Fruit fly (Drosophila melanogaster) whole organism, embryonic: Measurements from ENCODE around the gene CG14696.

Source experiments
- Adf1 ChIP-seq: fragments of 200-800 bp; sonication (Bioruptor generic); IDR thresholded peaks from 2 replicates; pipeline ENCODE4 v1.3.6; 2022; ENCODE audit warnings: missing biosample characterization, missing genetic modification characterization
- CG10147 ChIP-seq: fragments of 200-800 bp; sonication (Bioruptor generic); optimal IDR thresholded peaks from 2 replicates; lab custom pipeline; 2019; ENCODE audit warnings: missing biosample characterization, mild to moderate bottlenecking, missing genetic modification characterization, moderate library complexity
- CG1024 ChIP-seq: fragments of 200-800 bp; sonication (Bioruptor generic); IDR thresholded peaks from 2 replicates; pipeline ENCODE4 v1.3.6; 2022; ENCODE audit warnings: missing biosample characterization, missing genetic modification characterization
- CG10366 ChIP-seq: fragments of 200-800 bp; sonication (Bioruptor generic); IDR thresholded peaks from 2 replicates; pipeline ENCODE4 v1.3.6; 2022; ENCODE audit warnings: missing biosample characterization, missing genetic modification characterization
- CG10979 ChIP-seq: fragments of 200-800 bp; sonication (Bioruptor generic); optimal IDR thresholded peaks from 2 replicates; lab custom pipeline; 2018; ENCODE audit warnings: missing biosample characterization, mild to moderate bottlenecking, missing genetic modification characterization, moderate library complexity
- CG11456 ChIP-seq: fragments of 200-800 bp; sonication (Bioruptor generic); IDR thresholded peaks from 3 replicates; pipeline ENCODE4 v1.3.6; 2022; ENCODE audit warnings: missing biosample characterization, missing genetic modification characterization
- CG11695 ChIP-seq: fragments of 200-800 bp; sonication (Bioruptor generic); IDR thresholded peaks from 3 replicates; pipeline ENCODE4 v1.3.6; 2022; ENCODE audit warnings: missing biosample characterization, missing genetic modification characterization
- CG13123 ChIP-seq: fragments of 200-800 bp; sonication (Bioruptor generic); optimal IDR thresholded peaks from 2 replicates; lab custom pipeline; 2016; ENCODE audit warnings: missing biosample characterization, missing genetic modification characterization
- CG15011 ChIP-seq: fragments of 200-800 bp; sonication (Bioruptor generic); optimal IDR thresholded peaks from 3 replicates; lab custom pipeline; 2018; ENCODE audit warnings: missing biosample characterization, mild to moderate bottlenecking, missing genetic modification characterization
- CG16815 ChIP-seq: fragments of 200-800 bp; sonication (Bioruptor generic); optimal IDR thresholded peaks from 3 replicates; lab custom pipeline; 2017; ENCODE audit warnings: missing biosample characterization, mild to moderate bottlenecking, missing genetic modification characterization
- CG17186 ChIP-seq: fragments of 200-800 bp; sonication (Bioruptor generic); optimal IDR thresholded peaks from 3 replicates; lab custom pipeline; 2017; ENCODE audit warnings: missing biosample characterization, missing genetic modification reagents, missing genetic modification characterization
- CG17361 ChIP-seq: fragments of 200-800 bp; sonication (Bioruptor generic); IDR thresholded peaks from 3 replicates; pipeline ENCODE4 v1.3.6; 2022; ENCODE audit warnings: missing biosample characterization, missing genetic modification characterization
- CG4730 ChIP-seq: fragments of 200-800 bp; sonication (Bioruptor generic); IDR thresholded peaks from 2 replicates; pipeline ENCODE4 v1.3.6; 2022; ENCODE audit warnings: missing biosample characterization, missing genetic modification characterization
- CG5245 ChIP-seq: fragments of 200-800 bp; sonication (Bioruptor generic); optimal IDR thresholded peaks from 3 replicates; lab custom pipeline; 2016; ENCODE audit warnings: missing biosample characterization, missing genetic modification characterization
- CG8281 ChIP-seq: fragments of 200-800 bp; sonication (Bioruptor generic); optimal IDR thresholded peaks from 2 replicates; lab custom pipeline; 2018; ENCODE audit warnings: missing biosample characterization, mild to moderate bottlenecking, missing genetic modification characterization, moderate library complexity
- CG8765 ChIP-seq: fragments of 200-800 bp; sonication (Bioruptor generic); IDR thresholded peaks from 2 replicates; pipeline ENCODE4 v1.3.6; 2022; ENCODE audit warnings: missing biosample characterization, missing genetic modification characterization
- CG9609 ChIP-seq: fragments of 200-800 bp; sonication (Bioruptor generic); optimal IDR thresholded peaks from 3 replicates; lab custom pipeline; 2016; ENCODE audit warnings: missing biosample characterization, missing genetic modification characterization
- CG9797 ChIP-seq: fragments of 200-800 bp; sonication (Bioruptor generic); optimal IDR thresholded peaks from 3 replicates; lab custom pipeline; 2018; ENCODE audit warnings: missing biosample characterization, mild to moderate bottlenecking, missing genetic modification characterization
- D ChIP-seq, 2 experiments: fragments of 200-800 bp in 1 of 2; fragments of >200 bp in 1 of 2; sonication (Bioruptor generic) in 1 of 2; optimal IDR thresholded peaks; 2 replicates in 1 of 2; 3 replicates in 1 of 2; lab custom pipeline; 2017; ENCODE audit warnings: mild to moderate bottlenecking in 1 of 2, missing biosample characterization in 1 of 2, missing genetic modification characterization in 1 of 2, missing genetic modification reagents in 1 of 2
- D19A ChIP-seq: fragments of 200-800 bp; optimal IDR thresholded peaks from 3 replicates; lab custom pipeline; 2019; ENCODE audit warnings: missing biosample characterization, mild to moderate bottlenecking, missing genetic modification characterization, moderate library complexity
- Drgx ChIP-seq: fragments of 200-800 bp; sonication (Bioruptor generic); IDR thresholded peaks from 2 replicates; pipeline ENCODE4 v1.3.6; 2022; ENCODE audit warnings: missing biosample characterization, missing genetic modification characterization
- Fer1 ChIP-seq: fragments of 200-800 bp; sonication (Bioruptor generic); optimal IDR thresholded peaks from 2 replicates; lab custom pipeline; 2017; ENCODE audit warnings: missing biosample characterization, mild to moderate bottlenecking, missing genetic modification characterization
- HLH3B ChIP-seq: fragments of 200-800 bp; sonication (Bioruptor generic); IDR thresholded peaks from 2 replicates; pipeline ENCODE4 v1.3.6; 2022; ENCODE audit warnings: missing biosample characterization, missing genetic modification characterization
- Lpt ChIP-seq: fragments of >200 bp; optimal IDR thresholded peaks from 2 replicates; lab custom pipeline; 2018; ENCODE audit warnings: missing biosample characterization, missing genetic modification characterization
- MBD-R2 ChIP-seq: fragments of 200-800 bp; sonication (Bioruptor generic); IDR thresholded peaks from 2 replicates; pipeline ENCODE4 v1.3.6; 2022; ENCODE audit warnings: missing biosample characterization, missing genetic modification characterization
- Poxn ChIP-seq: fragments of 200-800 bp; sonication (Bioruptor generic); IDR thresholded peaks from 2 replicates; pipeline ENCODE4 v1.3.6; 2022; ENCODE audit warnings: missing biosample characterization, missing genetic modification characterization
- Side ChIP-seq: fragments of 200-800 bp; sonication (Bioruptor generic); optimal IDR thresholded peaks from 2 replicates; lab custom pipeline; 2016; ENCODE audit warnings: missing biosample characterization, missing genetic modification characterization
- Sry-δ ChIP-seq: fragments of 200-800 bp; sonication (Bioruptor generic); optimal IDR thresholded peaks from 2 replicates; lab custom pipeline; 2016; ENCODE audit warnings: missing biosample characterization, missing genetic modification characterization
- YL-1 ChIP-seq: fragments of 200-800 bp; sonication (Bioruptor generic); optimal IDR thresholded peaks from 3 replicates; lab custom pipeline; 2017; ENCODE audit warnings: missing biosample characterization, mild to moderate bottlenecking, missing genetic modification characterization
- ab ChIP-seq: fragments of 200-800 bp; sonication (Bioruptor generic); optimal IDR thresholded peaks from 2 replicates; lab custom pipeline; 2016; ENCODE audit warnings: missing biosample characterization, missing genetic modification characterization
- ara ChIP-seq: fragments of 200-800 bp; sonication (Bioruptor generic); IDR thresholded peaks from 2 replicates; pipeline ENCODE4 v1.3.6; 2022; ENCODE audit warnings: missing biosample characterization, missing genetic modification characterization
- cg ChIP-seq: fragments of 200-800 bp; sonication (Bioruptor generic); optimal IDR thresholded peaks from 3 replicates; lab custom pipeline; 2019; ENCODE audit warnings: missing biosample characterization, mild to moderate bottlenecking, missing genetic modification characterization, moderate library complexity
- dan ChIP-seq: fragments of 200-800 bp; sonication (Bioruptor generic); IDR thresholded peaks from 2 replicates; pipeline ENCODE4 v1.3.6; 2022; ENCODE audit warnings: missing biosample characterization, missing genetic modification characterization
- danr ChIP-seq: fragments of 200-800 bp; sonication (Bioruptor generic); IDR thresholded peaks from 2 replicates; pipeline ENCODE4 v1.3.6; 2022; ENCODE audit warnings: missing biosample characterization, missing genetic modification characterization
- dm ChIP-seq: fragments of 200-800 bp; sonication (Bioruptor generic); optimal IDR thresholded peaks from 3 replicates; lab custom pipeline; 2016; ENCODE audit warnings: missing biosample characterization, missing genetic modification characterization
- dpn ChIP-seq, 2 experiments: fragments of 200-800 bp; sonication (Bioruptor generic); optimal IDR thresholded peaks; 3 replicates each; lab custom pipeline; 2016; ENCODE audit warnings: missing biosample characterization in 2 of 2, missing genetic modification characterization in 2 of 2
- dysf ChIP-seq: fragments of 200-800 bp; sonication (Bioruptor generic); IDR thresholded peaks from 3 replicates; pipeline ENCODE4 v1.3.6; 2022; ENCODE audit warnings: missing biosample characterization, missing genetic modification characterization
- insv ChIP-seq, 2 experiments: fragments of 200-800 bp; sonication (Bioruptor generic); optimal IDR thresholded peaks; 3 replicates each; lab custom pipeline; 2016 to 2018; ENCODE audit warnings: missing biosample characterization in 2 of 2, missing genetic modification characterization in 2 of 2
- klu ChIP-seq: fragments of 200-800 bp; sonication (Bioruptor generic); IDR thresholded peaks from 2 replicates; pipeline ENCODE4 v1.3.6; 2022; ENCODE audit warnings: missing biosample characterization, missing genetic modification characterization
- lmd ChIP-seq: fragments of 200-800 bp; sonication (Bioruptor generic); IDR thresholded peaks from 2 replicates; pipeline ENCODE4 v1.3.6; 2022; ENCODE audit warnings: missing biosample characterization, missing genetic modification characterization
- mam ChIP-seq: fragments of 200-800 bp; sonication (Bioruptor generic); optimal IDR thresholded peaks from 3 replicates; lab custom pipeline; 2016; ENCODE audit warnings: missing biosample characterization, missing genetic modification characterization
- oc ChIP-seq: fragments of 200-800 bp; sonication (Bioruptor generic); optimal IDR thresholded peaks from 2 replicates; lab custom pipeline; 2018; ENCODE audit warnings: missing biosample characterization, mild to moderate bottlenecking, missing genetic modification characterization, moderate library complexity
- pb ChIP-seq: fragments of 200-800 bp; sonication (Bioruptor generic); optimal IDR thresholded peaks from 3 replicates; lab custom pipeline; 2016; ENCODE audit warnings: missing biosample characterization, missing genetic modification characterization
- phol ChIP-seq: fragments of 200-800 bp; sonication (Bioruptor generic); optimal IDR thresholded peaks from 3 replicates; lab custom pipeline; 2018; ENCODE audit warnings: missing biosample characterization, mild to moderate bottlenecking, missing genetic modification characterization, moderate library complexity
- pnt ChIP-seq: fragments of 200-800 bp; sonication (Bioruptor generic); optimal IDR thresholded peaks from 3 replicates; lab custom pipeline; 2016; ENCODE audit warnings: missing biosample characterization, missing genetic modification characterization
- rib ChIP-seq: fragments of 200-800 bp; sonication (Bioruptor generic); IDR thresholded peaks from 2 replicates; pipeline ENCODE4 v1.3.6; 2022; ENCODE audit warnings: missing biosample characterization, missing genetic modification characterization
- sd ChIP-seq: fragments of 200-800 bp; sonication (Bioruptor generic); optimal IDR thresholded peaks from 3 replicates; lab custom pipeline; 2018; ENCODE audit warnings: missing biosample characterization, mild to moderate bottlenecking, missing genetic modification characterization, moderate library complexity
- sob ChIP-seq: fragments of 200-800 bp; sonication (Bioruptor generic); IDR thresholded peaks from 2 replicates; pipeline ENCODE4 v1.3.6; 2022; ENCODE audit warnings: missing biosample characterization, missing genetic modification characterization
- tio ChIP-seq: fragments of 200-800 bp; sonication (Bioruptor generic); optimal IDR thresholded peaks from 2 replicates; lab custom pipeline; 2017; ENCODE audit warnings: missing biosample characterization, missing genetic modification characterization, inconsistent platforms
- wek ChIP-seq: fragments of 200-800 bp; sonication (Bioruptor generic); optimal IDR thresholded peaks from 3 replicates; lab custom pipeline; 2018; ENCODE audit warnings: missing biosample characterization, mild to moderate bottlenecking, missing genetic modification characterization, moderate library complexity
- zen ChIP-seq: fragments of 200-800 bp; sonication (Bioruptor generic); optimal IDR thresholded peaks from 3 replicates; lab custom pipeline; 2018; ENCODE audit warnings: missing biosample characterization, mild to moderate bottlenecking, missing genetic modification characterization, moderate library complexity
- zfh1 ChIP-seq: fragments of 200-800 bp; sonication (Bioruptor generic); IDR thresholded peaks from 3 replicates; pipeline ENCODE4 v1.3.6; 2022; ENCODE audit warnings: missing biosample characterization, missing genetic modification characterization

Gene CG14696

dm6 chr3R:10868427-10868962, 16.3 kb downstream of the CG14696 start, which contains the start of the genes SelR and Tsp86D (continued):
- TF ChIP-seq CG17361 (GFP tag; lab: Robert Waterston, UW) (no peak), ab (GFP tag; lab: Kevin White, UChicago) (no peak), MBD-R2 (GFP tag; lab: Robert Waterston, UW) (peak; percentile 97), CG4730 (GFP tag; lab: Robert Waterston, UW) (no peak), sob (GFP tag; lab: Robert Waterston, UW) (peak; percentile 41; the same call in 1 of the 2 replicates), oc (tag; lab: Kevin White, UChicago) (peak; percentile 11), zen (tag; lab: Kevin White, UChicago) (peak; percentile 66), D (optimal IDR thresholded peaks at IDR 0.05; lab: Kevin White, UChicago) (no peak), D (GFP tag; optimal IDR thresholded peaks at IDR 0.05; lab: Kevin White, UChicago) (no peak), cg (GFP tag; lab: Kevin White, UChicago) (no peak), rib (no peak), dm (GFP tag; lab: Kevin White, UChicago) (peak; percentile 75), CG5245 (no peak), pnt (GFP tag; lab: Kevin White, UChicago) (no peak), CG11695 (GFP tag; lab: Robert Waterston, UW) (0 out of 3 replicates have a peak, but pooled peaks have one; percentile 26), CG13123 (GFP tag; lab: Kevin White, UChicago) (no peak), CG15011 (GFP tag; lab: Kevin White, UChicago) (no peak), klu (no peak), Side (GFP tag; lab: Kevin White, UChicago) (no peak), insv (GFP tag; optimal IDR thresholded peaks at IDR 0.05; lab: Kevin White, UChicago) (peak in 1 of 2 experiments; percentile 35), ara (GFP tag; lab: Robert Waterston, UW) (no peak), CG8765 (GFP tag; lab: Robert Waterston, UW) (no peak), CG1024 (GFP tag; lab: Robert Waterston, UW) (no peak), zfh1 (GFP tag; lab: Robert Waterston, UW) (no peak), Sry-δ (GFP tag; lab: Kevin White, UChicago) (peak; percentile 69), D19A (tag; lab: Kevin White, UChicago) (peak; percentile 12), Fer1 (peak; percentile 74), Adf1 (GFP tag; lab: Robert Waterston, UW) (peak; percentile 26; the same call in 1 of the 2 replicates), CG10147 (GFP tag; lab: Kevin White, UChicago) (peak; percentile 38), dpn (GFP tag; optimal IDR thresholded peaks at IDR 0.05; lab: Kevin White, UChicago) (no peak), pb (GFP tag; lab: Kevin White, UChicago) (no peak), Drgx (GFP tag; lab: Robert Waterston, UW) (no peak), HLH3B (GFP tag; lab: Robert Waterston, UW) (0 out of 2 replicates have a peak, but pooled peaks have one; percentile 11), tio (GFP tag; lab: Kevin White, UChicago) (no peak), mam (no peak), lmd (GFP tag; lab: Robert Waterston, UW) (no peak), CG10979 (tag; lab: Kevin White, UChicago) (peak; percentile 24), CG9797 (peak; percentile 95), Poxn (no peak), CG10366 (no peak), wek (GFP tag; lab: Kevin White, UChicago) (no peak), danr (no peak), YL-1 (GFP tag; lab: Kevin White, UChicago) (peak; percentile 95), CG9609 (GFP tag; lab: Kevin White, UChicago) (no peak), phol (tag; lab: Kevin White, UChicago) (peak; percentile 50), CG17186 (peak; percentile 58), CG11456 (GFP tag; lab: Robert Waterston, UW) (no peak), Lpt (no peak), dysf (GFP tag; lab: Robert Waterston, UW) (no peak; the same call in 2 of the 3 replicates), CG16815 (GFP tag; lab: Kevin White, UChicago) (no peak), dan (GFP tag; lab: Robert Waterston, UW) (no peak), sd (tag; lab: Kevin White, UChicago) (peak; percentile 85), CG8281 (no peak)
